Worm (Caenorhabditis elegans) whole organism, early embryonic: Measurements from ENCODE around the gene srbc-42.
"Not testable (repeated sequence)": the region's sequence is repeated elsewhere in the genome, so short reads cannot be mapped to it uniquely, and the experiment has no call there.

Experiments used
- B0310.2 ChIP-seq: sonication (generic microtip); optimal IDR thresholded peaks from 2 replicates; lab custom pipeline; 2016; ENCODE audit warnings: mild to moderate bottlenecking, missing genetic modification characterization, missing compliant biosample characterization
- F13C5.2 ChIP-seq: sonication (generic microtip); optimal IDR thresholded peaks from 2 replicates; lab custom pipeline; 2017; ENCODE audit warnings: mild to moderate bottlenecking, missing genetic modification characterization, inconsistent platforms, missing compliant biosample characterization
- ama-1 ChIP-seq: fragments of 150-350 bp; optimal IDR thresholded peaks from 2 replicates; lab custom pipeline; 2014
- hmbx-1 ChIP-seq: sonication (generic microtip); optimal IDR thresholded peaks from 2 replicates; lab custom pipeline; 2016; ENCODE audit warnings: mild to moderate bottlenecking, missing genetic modification characterization, missing compliant biosample characterization
- hmg-4 ChIP-seq: fragments of 200-800 bp; sonication (Bioruptor generic); optimal IDR thresholded peaks from 2 replicates; lab custom pipeline; 2018; ENCODE audit warnings: mild to moderate bottlenecking, missing genetic modification characterization, missing compliant biosample characterization

DNA sequence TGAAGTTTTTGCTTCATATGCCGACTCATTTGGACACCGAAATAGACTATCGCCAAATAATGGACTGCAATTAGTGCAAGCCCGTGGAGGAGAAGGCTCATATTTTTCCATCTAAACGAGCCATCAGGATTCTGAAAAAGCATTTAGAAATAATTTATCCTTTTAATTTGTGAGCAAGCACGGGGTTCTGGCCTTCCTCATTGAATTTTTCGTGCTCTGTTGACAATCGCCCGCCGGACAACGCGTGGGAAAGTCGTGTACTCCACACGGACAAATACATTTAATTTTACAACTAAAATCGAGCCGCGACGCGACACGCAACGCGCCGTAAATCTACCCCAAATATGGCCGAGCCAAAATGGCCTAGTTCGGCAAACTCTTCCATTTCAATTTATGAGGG lies 46.6 kb downstream of the srbc-42 start, which contains the start of gene F22F7.12:
- TF ChIP-seq ama-1 (lab: Kevin White, UChicago); B0310.2 (tag; lab: Kevin White, UChicago); F13C5.2 (tag; lab: Kevin White, UChicago); hmg-4; hmbx-1 (tag; lab: Kevin White, UChicago): not testable (repeated sequence)
